Worm (Caenorhabditis elegans): ENCODE results near the gene meg-1.

meg-1 gene

ce11 chrX:13937910-13938309 lies 8.5 kb upstream of the meg-1 start:
- TF ChIP-seq tbx-2 (tag; optimal IDR thresholded peaks at IDR 0.05) (no peak), nhr-19 (GFP tag; conservative IDR thresholded peaks at IDR 0.05) (0 out of 2 replicates have a peak, but pooled peaks have one; percentile 1), nhr-20 (tag; optimal IDR thresholded peaks at IDR 0.05) (peak; percentile 28), tlp-1 (tag; optimal IDR thresholded peaks at IDR 0.05) (no peak), mep-1 (tag; optimal IDR thresholded peaks at IDR 0.05) (no peak), egl-13 (tag; optimal IDR thresholded peaks at IDR 0.05) (no peak), nhr-90 (tag; optimal IDR thresholded peaks at IDR 0.05; ENCODE audit: poor library complexity) (peak; percentile 0), nhr-71 (tag; optimal IDR thresholded peaks at IDR 0.05) (peak; percentile 21), fkh-8 (tag; optimal IDR thresholded peaks at IDR 0.05) (no peak), elt-3 (tag; optimal IDR thresholded peaks at IDR 0.05) (peak; percentile 71 to 98 (median 92)), egl-27 (tag; optimal IDR thresholded peaks at IDR 0.05) (no peak), zip-4 (GFP tag; optimal IDR thresholded peaks at IDR 0.05) (no peak), blmp-1 (tag; optimal IDR thresholded peaks at IDR 0.05) (peak; percentile 64), ces-1 (GFP tag; optimal IDR thresholded peaks at IDR 0.05) (no peak), lsy-2 (tag; optimal IDR thresholded peaks at IDR 0.05) (peak in 1 of 2 experiments; percentile 56), nhr-85 (tag) (peak; percentile 73), Y116A8C.19 (tag; optimal IDR thresholded peaks at IDR 0.05; ENCODE audit: borderline replicate concordance) (no peak), unc-130 (tag; optimal IDR thresholded peaks at IDR 0.05) (peak; percentile 38), hpl-2 (GFP tag; optimal IDR thresholded peaks at IDR 0.05) (no peak), snu-23 (GFP tag; optimal IDR thresholded peaks at IDR 0.05) (peak; percentile 12), nhr-76 (tag; optimal IDR thresholded peaks at IDR 0.05) (no peak)

- peak; percentile 97 for TF ChIP-seq pqm-1 (tag; optimal IDR thresholded peaks at IDR 0.05)
- TF ChIP-seq lin-14 (GFP tag; optimal IDR thresholded peaks at IDR 0.05): peak; percentile 28
- TF ChIP-seq elt-2 (tag; optimal IDR thresholded peaks at IDR 0.05): peak; percentile 96
- TF ChIP-seq elt-3 (tag; optimal IDR thresholded peaks at IDR 0.05): peak; percentile 97 to 100 (median 99)
- TF ChIP-seq unc-130 (tag; optimal IDR thresholded peaks at IDR 0.05): peak; percentile 26
- no peak for TF ChIP-seq efl-1 (optimal IDR thresholded peaks at IDR 0.05)
- peak in 1 of 2 experiments; percentile 12 for TF ChIP-seq efl-1 (GFP tag; optimal IDR thresholded peaks at IDR 0.05 in 1 of 2)
- TF ChIP-seq jun-1 (tag; optimal IDR thresholded peaks at IDR 0.05): no peak
- TF ChIP-seq Y116A8C.19 (tag; optimal IDR thresholded peaks at IDR 0.05; ENCODE audit: borderline replicate concordance): no peak
- TF ChIP-seq lin-35 (GFP tag; optimal IDR thresholded peaks at IDR 0.05): no peak
- no peak for TF ChIP-seq ceh-88 (GFP tag; IDR thresholded peaks at IDR 0.05)
Measured at ce11 chrX:13937350-13937749, 7.9 kb upstream of the meg-1 start.

- TF ChIP-seq dsc-1 (tag; optimal IDR thresholded peaks at IDR 0.05) (no peak), nhr-84 (tag; optimal IDR thresholded peaks at IDR 0.05) (no peak), ceh-63 (GFP tag; optimal IDR thresholded peaks at IDR 0.05) (no peak), xbp-1 (tag; optimal IDR thresholded peaks at IDR 0.05) (no peak), jun-1 (tag; optimal IDR thresholded peaks at IDR 0.05) (no peak), snpc-4 (tag; optimal IDR thresholded peaks at IDR 0.05) (no peak), zag-1 (tag; optimal IDR thresholded peaks at IDR 0.05) (no peak), lsy-2 (tag; optimal IDR thresholded peaks at IDR 0.05) (no peak), elt-3 (tag; optimal IDR thresholded peaks at IDR 0.05) (peak; percentile 68 to 98 (median 82)), skn-1 (tag; optimal IDR thresholded peaks at IDR 0.05) (no peak), C16A3.4 (tag; optimal IDR thresholded peaks at IDR 0.05) (no peak), lin-14 (GFP tag; optimal IDR thresholded peaks at IDR 0.05) (peak; percentile 35), F16B12.6 (tag; optimal IDR thresholded peaks at IDR 0.05) (no peak), nhr-237 (tag; optimal IDR thresholded peaks at IDR 0.05) (no peak), mdl-1 (tag; optimal IDR thresholded peaks at IDR 0.05) (no peak), nhr-20 (tag; optimal IDR thresholded peaks at IDR 0.05) (peak; percentile 67), ztf-11 (tag; optimal IDR thresholded peaks at IDR 0.05) (no peak), fkh-10 (GFP tag; optimal IDR thresholded peaks at IDR 0.05) (no peak), ets-5 (GFP tag; IDR thresholded peaks at IDR 0.05) (no peak), aly-2 (tag; optimal IDR thresholded peaks at IDR 0.05) (no peak), mab-9 (GFP tag; IDR thresholded peaks at IDR 0.05) (no peak), isw-1 (GFP tag; IDR thresholded peaks at IDR 0.05) (no peak), fkh-4 (tag; optimal IDR thresholded peaks at IDR 0.05; ENCODE audit: borderline replicate concordance) (no peak), unc-62 (GFP tag; optimal IDR thresholded peaks at IDR 0.05) (no peak), tlp-1 (tag; optimal IDR thresholded peaks at IDR 0.05) (no peak), nhr-19 (GFP tag; conservative IDR thresholded peaks at IDR 0.05) (0 out of 2 replicates have a peak, but pooled peaks have one; percentile 7), pax-3 (tag; optimal IDR thresholded peaks at IDR 0.05) (no peak), tbx-2 (tag; optimal IDR thresholded peaks at IDR 0.05) (peak; percentile 36), mef-2 (tag; optimal IDR thresholded peaks at IDR 0.05) (no peak), egl-27 (tag; optimal IDR thresholded peaks at IDR 0.05) (no peak), elt-2 (tag; optimal IDR thresholded peaks at IDR 0.05) (no peak)
Measured at ce11 chrX:13936719-13937118, 7.3 kb upstream of the meg-1 start.
